Worm (Caenorhabditis elegans) whole organism, late embryonic: ENCODE data around the gene Y47D7A.19.

Source experiments
- C08G9.2 ChIP-seq: sonication (generic microtip); optimal IDR thresholded peaks from 2 replicates; lab custom pipeline; 2016; ENCODE audit warnings: mild to moderate bottlenecking, missing genetic modification characterization, moderate library complexity, missing compliant biosample characterization
- ama-1 ChIP-seq: fragments of 150-350 bp; optimal IDR thresholded peaks from 2 replicates; lab custom pipeline; 2014
- ceh-2 ChIP-seq: sonication (generic microtip); optimal IDR thresholded peaks from 2 replicates; lab custom pipeline; 2016; ENCODE audit warnings: missing genotype, missing genetic modification characterization, missing compliant biosample characterization
- ceh-34 ChIP-seq: sonication (generic microtip); optimal IDR thresholded peaks from 2 replicates; lab custom pipeline; 2016; ENCODE audit warnings: mild to moderate bottlenecking, missing genetic modification characterization, missing compliant biosample characterization
- ceh-48 ChIP-seq: sonication (generic microtip); optimal IDR thresholded peaks from 2 replicates; lab custom pipeline; 2016; ENCODE audit warnings: missing genetic modification characterization, inconsistent platforms, missing compliant biosample characterization
- ceh-6 ChIP-seq: fragments of 200-800 bp; sonication (Bioruptor generic); optimal IDR thresholded peaks from 2 replicates; lab custom pipeline; 2018; ENCODE audit warnings: mild to moderate bottlenecking, missing genetic modification characterization, missing compliant biosample characterization
- ceh-9 ChIP-seq: sonication (generic microtip); optimal IDR thresholded peaks from 2 replicates; lab custom pipeline; 2016; ENCODE audit warnings: mild to moderate bottlenecking, missing genetic modification characterization, inconsistent platforms, missing compliant biosample characterization
- elt-2 ChIP-seq: sonication (generic microtip); optimal IDR thresholded peaks from 2 replicates; lab custom pipeline; 2016; ENCODE audit warnings: missing genetic modification reagents, missing genetic modification characterization, missing compliant biosample characterization
- ets-4 ChIP-seq: sonication (generic microtip); optimal IDR thresholded peaks from 2 replicates; lab custom pipeline; 2016; ENCODE audit warnings: missing genetic modification characterization, missing compliant biosample characterization
- fkh-6 ChIP-seq: sonication (generic microtip); optimal IDR thresholded peaks from 2 replicates; lab custom pipeline; 2016; ENCODE audit warnings: missing genetic modification characterization, missing compliant biosample characterization
- gmeb-2 ChIP-seq: sonication (generic microtip); optimal IDR thresholded peaks from 2 replicates; lab custom pipeline; 2016; ENCODE audit warnings: missing genetic modification characterization, inconsistent platforms, missing compliant biosample characterization
- hlh-15 ChIP-seq: sonication (generic microtip); optimal IDR thresholded peaks from 2 replicates; lab custom pipeline; 2016; ENCODE audit warnings: missing genetic modification characterization, missing compliant biosample characterization
- hlh-30 ChIP-seq: sonication (generic microtip); optimal IDR thresholded peaks from 2 replicates; lab custom pipeline; 2017; ENCODE audit warnings: antibody characterized with exemption, missing genetic modification characterization, missing compliant biosample characterization; ENCODE audit not compliant: insufficient read depth
- hlh-6 ChIP-seq: sonication (generic microtip); optimal IDR thresholded peaks from 2 replicates; lab custom pipeline; 2016; ENCODE audit warnings: missing genotype, missing genetic modification characterization, missing compliant biosample characterization
- lin-11 ChIP-seq: fragments of 200-800 bp; sonication (Bioruptor generic); optimal IDR thresholded peaks from 2 replicates; lab custom pipeline; 2018; ENCODE audit warnings: mild to moderate bottlenecking, missing genetic modification characterization, missing compliant biosample characterization
- nfya-1 ChIP-seq: sonication (generic microtip); optimal IDR thresholded peaks from 2 replicates; lab custom pipeline; 2017; ENCODE audit warnings: missing genetic modification characterization, mild to moderate bottlenecking, missing compliant biosample characterization, antibody characterized with exemption, moderate library complexity
- nhr-11 ChIP-seq: fragments of 150-350 bp; optimal IDR thresholded peaks from 2 replicates; lab custom pipeline; 2014; ENCODE audit warnings: missing biosample characterization, missing genetic modification characterization
- npax-4 ChIP-seq: sonication (generic microtip); optimal IDR thresholded peaks from 2 replicates; lab custom pipeline; 2016; ENCODE audit warnings: missing genetic modification characterization, missing compliant biosample characterization
- odd-2 ChIP-seq: sonication (generic microtip); optimal IDR thresholded peaks from 2 replicates; lab custom pipeline; 2017; ENCODE audit warnings: antibody characterized with exemption, mild to moderate bottlenecking, missing genetic modification characterization, missing compliant biosample characterization
- pag-3 ChIP-seq: sonication (generic microtip); optimal IDR thresholded peaks from 2 replicates; lab custom pipeline; 2016; ENCODE audit warnings: missing compliant biosample characterization, missing genetic modification characterization, borderline replicate concordance
- pha-2 ChIP-seq: sonication (generic microtip); optimal IDR thresholded peaks from 2 replicates; lab custom pipeline; 2017; ENCODE audit warnings: mild to moderate bottlenecking, missing genetic modification characterization, missing compliant biosample characterization
- pha-4 ChIP-seq: fragments of 150-350 bp; optimal IDR thresholded peaks from 2 replicates; lab custom pipeline; 2018; ENCODE audit warnings: missing biosample characterization, missing genetic modification reagents, missing genetic modification characterization
- pros-1 ChIP-seq: fragments of 150-350 bp; optimal IDR thresholded peaks from 2 replicates; lab custom pipeline; 2014; ENCODE audit warnings: missing biosample characterization, missing genetic modification reagents, missing genetic modification characterization
- sdc-2 ChIP-seq: sonication (generic microtip); optimal IDR thresholded peaks from 2 replicates; lab custom pipeline; 2016; ENCODE audit warnings: missing genotype, missing genetic modification characterization, missing compliant biosample characterization
- sox-2 ChIP-seq: fragments of 200-800 bp; sonication (Bioruptor generic); IDR thresholded peaks from 2 replicates; pipeline ENCODE4 v1.3.6; 2022; ENCODE audit warnings: missing genetic modification reagents, missing genetic modification characterization, missing compliant biosample characterization
- tbx-2 ChIP-seq: sonication (generic microtip); optimal IDR thresholded peaks from 2 replicates; lab custom pipeline; 2016; ENCODE audit warnings: missing genetic modification characterization, missing compliant biosample characterization
- tbx-7 ChIP-seq: sonication (generic microtip); optimal IDR thresholded peaks from 2 replicates; lab custom pipeline; 2016; ENCODE audit warnings: missing genotype, missing genetic modification characterization, missing compliant biosample characterization
- unc-42 ChIP-seq: sonication (generic microtip); optimal IDR thresholded peaks from 2 replicates; lab custom pipeline; 2016; ENCODE audit warnings: missing genotype, missing genetic modification characterization, missing compliant biosample characterization
- unc-86 ChIP-seq: sonication (generic microtip); optimal IDR thresholded peaks from 2 replicates; lab custom pipeline; 2016; ENCODE audit warnings: missing genetic modification characterization, missing compliant biosample characterization

Y47D7A.19 gene

DNA sequence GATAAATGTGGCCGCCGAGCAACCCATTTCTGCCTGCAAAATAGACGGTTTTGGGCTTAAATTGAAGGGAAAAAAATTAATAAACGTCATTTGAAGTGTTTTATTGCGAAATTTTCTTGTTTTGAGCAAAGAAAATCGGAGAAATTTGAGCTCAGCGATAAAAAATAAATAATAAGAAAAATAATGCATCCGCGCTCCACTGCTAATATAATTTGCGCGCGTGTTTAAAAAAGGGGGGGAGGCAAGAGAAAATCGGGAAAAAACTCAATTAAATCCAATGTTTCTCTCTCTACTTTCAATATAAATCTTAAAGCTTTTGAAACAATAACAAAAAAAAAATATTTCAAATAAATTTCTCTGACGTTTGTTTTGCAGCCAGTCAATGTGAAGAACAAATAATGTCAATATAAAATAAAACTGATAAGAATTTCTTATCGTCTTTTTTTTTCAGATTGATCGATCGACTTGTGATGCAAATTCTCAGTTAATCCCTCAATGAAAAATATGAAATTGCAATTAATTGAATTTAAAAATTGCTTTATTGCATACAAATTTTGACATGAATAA lies 26.5 kb downstream of the Y47D7A.19 start, which contains the start of gene rft-2:
rft-2 (minus strand) TSS at position 41 of the 567 bp plus-strand sequence.
- TF ChIP-seq ama-1 (lab: Kevin White, UChicago) (no peak), hlh-30 (tag; lab: Kevin White, UChicago) (no peak), ceh-2 (tag; lab: Kevin White, UChicago) (peak; percentile 2), elt-2 (tag; lab: Kevin White, UChicago) (peak; percentile 70), ceh-34 (tag; lab: Kevin White, UChicago) (peak; percentile 22), unc-42 (tag; lab: Kevin White, UChicago) (peak; percentile 90), nfya-1 (tag; lab: Kevin White, UChicago) (peak; percentile 15)
- TF ChIP-seq, all 69 proteins: peak for 5

DNA sequence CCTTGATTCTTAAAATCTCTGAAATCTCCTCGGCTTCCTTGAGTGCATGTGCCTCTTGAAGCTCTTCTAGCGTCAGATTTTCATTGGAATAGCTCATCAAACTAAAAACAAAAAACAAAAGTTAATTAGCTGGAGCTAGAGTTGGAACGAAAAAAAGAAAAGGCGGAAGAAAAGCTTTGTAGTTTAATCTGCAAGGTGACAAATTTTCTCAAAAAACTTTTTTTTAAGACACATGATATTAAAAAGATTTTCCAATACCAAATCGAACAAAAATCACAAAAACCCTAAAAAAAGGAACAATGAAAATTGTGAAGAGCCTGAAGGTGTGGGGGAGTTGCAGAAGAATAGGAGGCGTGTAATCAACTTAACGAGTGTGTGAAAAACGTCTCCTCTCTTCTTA lies 30.5 kb downstream of the Y47D7A.19 start, which contains the start of gene gnrr-5:
gnrr-5 (minus strand) TSS at position 101 of the 400 bp plus-strand sequence.
- TF ChIP-seq hlh-15 (tag; lab: Kevin White, UChicago), result no peak
- no peak for TF ChIP-seq pros-1 (tag; lab: Kevin White, UChicago)
- no peak for TF ChIP-seq npax-4 (tag; lab: Kevin White, UChicago)
- no peak for TF ChIP-seq tbx-2 (tag; lab: Kevin White, UChicago)
- no peak for TF ChIP-seq ceh-6 (GFP tag; lab: Kevin White, UChicago)
- no peak for TF ChIP-seq unc-86 (tag; lab: Kevin White, UChicago)
- TF ChIP-seq elt-2 (tag; lab: Kevin White, UChicago), result no peak
- TF ChIP-seq sdc-2 (tag; lab: Kevin White, UChicago), result no peak
- TF ChIP-seq fkh-6 (tag; lab: Kevin White, UChicago), result no peak
- TF ChIP-seq C08G9.2 (tag; lab: Kevin White, UChicago), result no peak
- TF ChIP-seq ama-1 (lab: Kevin White, UChicago), result no peak
- no peak for TF ChIP-seq gmeb-2 (tag; lab: Kevin White, UChicago)
- TF ChIP-seq ets-4 (tag; lab: Kevin White, UChicago), result no peak
- TF ChIP-seq odd-2, result no peak
- TF ChIP-seq tbx-7, result no peak

- no peak for TF ChIP-seq hlh-6 (tag; lab: Kevin White, UChicago)
- no peak for TF ChIP-seq tbx-2 (tag; lab: Kevin White, UChicago)
- TF ChIP-seq pha-2, result no peak
- no peak for TF ChIP-seq lin-11 (tag; lab: Kevin White, UChicago)
- TF ChIP-seq unc-42 (tag; lab: Kevin White, UChicago), result no peak
- TF ChIP-seq sox-2 (GFP tag; lab: Robert Waterston, UW), result no peak
- TF ChIP-seq pag-3, result no peak
- no peak for TF ChIP-seq ceh-48 (tag; lab: Kevin White, UChicago)
- no peak for TF ChIP-seq nhr-11 (tag; lab: Kevin White, UChicago)
- no peak for TF ChIP-seq unc-86 (tag; lab: Kevin White, UChicago)
- no peak for TF ChIP-seq pha-4 (tag; lab: Kevin White, UChicago)
- no peak for TF ChIP-seq ceh-9 (tag; lab: Kevin White, UChicago)
- TF ChIP-seq nfya-1 (tag; lab: Kevin White, UChicago), result no peak
Observed at ce11 chrV:4471065-4471464, 46.9 kb downstream of the Y47D7A.19 start, which contains the start of gene T08H10.3. Gene T08H10.3, plus strand, starts transcription at chrV:4471365.
